Worm (Caenorhabditis elegans) whole organism, midembryonic: ENCODE data around the gene tyra-3.

Source experiments
- T22C8.4 ChIP-seq: fragments of 200-800 bp; sonication (Bioruptor generic); IDR thresholded peaks from 2 replicates; pipeline ENCODE4 v1.3.6; 2022; ENCODE audit warnings: missing genetic modification characterization, missing compliant biosample characterization
- flt-1 ChIP-seq: fragments of 200-800 bp; sonication (Bioruptor generic); IDR thresholded peaks from 2 replicates; pipeline ENCODE4 v1.3.6; 2022; ENCODE audit warnings: missing genetic modification characterization, missing compliant biosample characterization

- TF ChIP-seq flt-1 (no peak), T22C8.4 (GFP tag; lab: Robert Waterston, UW) (no peak)
Measured at ce11 chrX:4901974-4902373, 45.9 kb upstream of the tyra-3 start.
